Worm (Caenorhabditis elegans) whole organism, L4 larva: Measurements from ENCODE around the gene R11G10.3.
A peak's percentile ranks its signal among the peaks of the same experiment; 100 is the strongest.

Source experiments
- ceh-20 ChIP-seq: fragments of 200-800 bp; sonication (Bioruptor generic); IDR thresholded peaks from 2 replicates; pipeline ENCODE4 v1.3.6; 2022; ENCODE audit warnings: missing genetic modification reagents, missing genetic modification characterization, missing compliant biosample characterization
- daf-12 ChIP-seq: fragments of 150-350 bp; optimal IDR thresholded peaks from 2 replicates; lab custom pipeline; 2014; ENCODE audit warnings: missing biosample characterization, missing genetic modification reagents, missing genetic modification characterization
- lin-1 ChIP-seq: fragments of 200-800 bp; sonication (Bioruptor generic); IDR thresholded peaks from 2 replicates; pipeline ENCODE4 v1.3.6; 2022; ENCODE audit warnings: missing genetic modification reagents, missing genetic modification characterization, missing compliant biosample characterization
- lin-13 ChIP-seq: fragments of 150-350 bp; optimal IDR thresholded peaks from 2 replicates; lab custom pipeline; 2014; ENCODE audit warnings: missing biosample characterization, missing genetic modification reagents, missing genetic modification characterization
- lsy-2 ChIP-seq, 2 experiments: fragments of 150-350 bp in 1 of 2; sonication (generic microtip) in 1 of 2; optimal IDR thresholded peaks; 2 replicates each; lab custom pipeline; 2014 to 2017; ENCODE audit warnings: missing biosample characterization in 2 of 2, missing genetic modification characterization in 2 of 2
- mdl-1 ChIP-seq, 2 experiments: fragments of 150-350 bp in 1 of 2; sonication (generic microtip) in 1 of 2; optimal IDR thresholded peaks; 2 replicates each; lab custom pipeline; 2014 to 2017; ENCODE audit warnings: missing biosample characterization in 2 of 2, missing genetic modification characterization in 2 of 2
- nhr-237 ChIP-seq: sonication (generic microtip); optimal IDR thresholded peaks from 2 replicates; lab custom pipeline; 2017; ENCODE audit warnings: missing biosample characterization, missing genetic modification characterization
- tag-97 ChIP-seq: fragments of 200-800 bp; sonication (Bioruptor generic); IDR thresholded peaks from 2 replicates; pipeline ENCODE4 v1.3.6; 2022; ENCODE audit warnings: missing genetic modification characterization, missing compliant biosample characterization
- zfp-3 ChIP-seq: fragments of 200-800 bp; sonication (Bioruptor generic); conservative IDR thresholded peaks from 2 replicates; pipeline ENCODE4 v1.3.6; 2022; ENCODE audit warnings: missing genetic modification reagents, missing genetic modification characterization, missing compliant biosample characterization

DNA sequence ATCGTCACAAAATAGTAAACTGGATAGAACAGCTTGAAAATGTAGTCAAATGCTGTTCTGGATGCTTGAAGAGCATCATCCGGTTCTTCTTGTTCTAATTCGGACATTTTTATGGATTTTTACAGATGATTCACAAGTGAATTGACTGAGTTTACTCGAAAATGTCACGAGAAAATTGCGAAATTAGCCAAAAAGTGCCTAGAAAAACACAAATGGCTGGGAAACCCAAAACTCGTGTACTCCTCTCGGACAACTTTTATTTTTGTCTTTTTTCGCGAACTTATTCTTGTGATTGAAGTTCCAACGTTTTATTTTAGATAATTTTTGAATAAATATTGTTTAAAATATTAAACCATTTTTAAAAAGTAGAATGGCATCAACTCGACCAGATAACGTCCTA is 28.3 kb downstream of the R11G10.3 start, which contains the start of the genes C56A3.4 and C56A3.5:
- TF ChIP-seq ceh-20 (no peak), mdl-1 (tag; optimal IDR thresholded peaks at IDR 0.05; lab: Kevin White, UChicago) (no peak), daf-12 (no peak), tag-97 (GFP tag; lab: Robert Waterston, UW) (no peak), zfp-3 (GFP tag; lab: Robert Waterston, UW) (no peak), nhr-237 (tag; lab: Kevin White, UChicago) (no peak), lin-13 (no peak), lin-1 (no peak), lsy-2 (tag; optimal IDR thresholded peaks at IDR 0.05; lab: Kevin White, UChicago) (peak in 1 of 2 experiments; percentile 78)
